Fruit fly (Drosophila melanogaster) whole organism, wandering third instar larva: Measurements from ENCODE around the gene CG32767.
A peak's percentile ranks its signal among the peaks of the same experiment; 100 is the strongest.

Experiments used
- CG32264 ChIP-seq: fragments of 200-800 bp; sonication (Bioruptor generic); optimal IDR thresholded peaks from 2 replicates; lab custom pipeline; 2016; ENCODE audit warnings: missing biosample characterization, missing genetic modification characterization
- CG9705 ChIP-seq: fragments of 200-800 bp; sonication (Bioruptor generic); optimal IDR thresholded peaks from 2 replicates; lab custom pipeline; 2018; ENCODE audit warnings: missing biosample characterization, mild to moderate bottlenecking, missing genetic modification characterization
- Dfd ChIP-seq: fragments of >200 bp; optimal IDR thresholded peaks from 2 replicates; lab custom pipeline; 2017; ENCODE audit warnings: missing biosample characterization, missing genetic modification characterization
- Dif ChIP-seq: fragments of 200-275, 200-300 bp; sonication (Bioruptor generic); optimal IDR thresholded peaks from 2 replicates; lab custom pipeline; 2018; ENCODE audit warnings: missing biosample characterization, missing genetic modification characterization; ENCODE audit not compliant: partially characterized antibody
- GATAd ChIP-seq: sonication (Bioruptor generic); optimal IDR thresholded peaks from 2 replicates; lab custom pipeline; 2016; ENCODE audit warnings: missing biosample characterization, missing genetic modification characterization
- HLH106 ChIP-seq: fragments of 200-800 bp; optimal IDR thresholded peaks from 3 replicates; lab custom pipeline; 2019; ENCODE audit warnings: missing biosample characterization, mild to moderate bottlenecking, missing genetic modification characterization, moderate library complexity
- Hnf4 ChIP-seq: fragments of 200-800 bp; sonication (Bioruptor generic); optimal IDR thresholded peaks from 2 replicates; lab custom pipeline; 2016; ENCODE audit warnings: missing biosample characterization, mild to moderate bottlenecking, missing genetic modification characterization
- Hr78 ChIP-seq: fragments of >200 bp; optimal IDR thresholded peaks from 2 replicates; lab custom pipeline; 2017; ENCODE audit warnings: missing biosample characterization, missing genetic modification characterization
- Hr83 ChIP-seq: fragments of 200-300 bp; sonication (Bioruptor generic); optimal IDR thresholded peaks from 2 replicates; lab custom pipeline; 2016; ENCODE audit warnings: missing biosample characterization, mild to moderate bottlenecking, missing genetic modification characterization, moderate library complexity; ENCODE audit not compliant: poor library complexity, severe bottlenecking
- Jra ChIP-seq: sonication (Bioruptor generic); optimal IDR thresholded peaks from 2 replicates; lab custom pipeline; 2016; ENCODE audit warnings: missing biosample characterization, missing genetic modification characterization
- Mio ChIP-seq: sonication (Bioruptor generic); optimal IDR thresholded peaks from 2 replicates; lab custom pipeline; 2016; ENCODE audit warnings: missing biosample characterization, missing genetic modification characterization
- Myc ChIP-seq: fragments of >200 bp; optimal IDR thresholded peaks from 2 replicates; lab custom pipeline; 2017
- N ChIP-seq: fragments of >200 bp; optimal IDR thresholded peaks from 2 replicates; lab custom pipeline; 2018; ENCODE audit warnings: missing biosample characterization, missing external identifiers, missing genetic modification characterization
- OdsH ChIP-seq: fragments of 200-800 bp; sonication (Bioruptor generic); optimal IDR thresholded peaks from 2 replicates; lab custom pipeline; 2016; ENCODE audit warnings: missing biosample characterization, mild to moderate bottlenecking, missing genetic modification characterization
- Rel ChIP-seq, 2 experiments: fragments of 200-800 bp; sonication (Bioruptor generic) in 1 of 2; optimal IDR thresholded peaks; 2 replicates in 1 of 2; 3 replicates in 1 of 2; lab custom pipeline; 2016 to 2019; ENCODE audit warnings: mild to moderate bottlenecking in 2 of 2, missing biosample characterization in 2 of 2, missing genetic modification characterization in 2 of 2, moderate library complexity in 1 of 2
- Sp1 ChIP-seq: fragments of 200-800 bp; sonication (Bioruptor generic); optimal IDR thresholded peaks from 3 replicates; lab custom pipeline; 2019; ENCODE audit warnings: missing biosample characterization, mild to moderate bottlenecking, missing genetic modification characterization, moderate library complexity
- Vsx2 ChIP-seq: fragments of 200-300, 225-300 bp; sonication (Bioruptor generic); optimal IDR thresholded peaks from 2 replicates; lab custom pipeline; 2018; ENCODE audit warnings: missing biosample characterization, missing genetic modification characterization; ENCODE audit not compliant: partially characterized antibody
- br ChIP-seq: fragments of 200-800 bp; sonication (Bioruptor generic); optimal IDR thresholded peaks from 2 replicates; lab custom pipeline; 2016; ENCODE audit warnings: missing biosample characterization, missing genetic modification characterization
- brk ChIP-seq: fragments of 200-800 bp; sonication (Bioruptor generic); optimal IDR thresholded peaks from 2 replicates; lab custom pipeline; 2016; ENCODE audit warnings: missing biosample characterization, mild to moderate bottlenecking, missing genetic modification characterization
- dl ChIP-seq, 2 experiments: fragments of 175-275, 200-275 bp in 1 of 2; fragments of 200-275 bp in 1 of 2; sonication (Bioruptor generic); optimal IDR thresholded peaks; lab custom pipeline; 2018; ENCODE audit warnings: mild to moderate bottlenecking in 2 of 2, missing biosample characterization in 2 of 2, missing genetic modification characterization in 2 of 2, moderate library complexity in 2 of 2; ENCODE audit not compliant: partially characterized antibody in 2 of 2, insufficient read depth in 1 of 2
- dsf ChIP-seq: sonication (Bioruptor generic); optimal IDR thresholded peaks from 2 replicates; lab custom pipeline; 2016; ENCODE audit warnings: missing biosample characterization, missing genetic modification characterization, borderline replicate concordance
- ey ChIP-seq: fragments of 200-800 bp; sonication (Bioruptor generic); optimal IDR thresholded peaks from 2 replicates; lab custom pipeline; 2016; ENCODE audit warnings: missing biosample characterization, missing genetic modification characterization
- foxo ChIP-seq, 2 experiments: fragments of 200-800 bp; sonication (Bioruptor generic); optimal IDR thresholded peaks; 2 replicates in 1 of 2; 3 replicates in 1 of 2; lab custom pipeline; 2016 to 2017; ENCODE audit warnings: missing biosample characterization in 2 of 2, missing genetic modification characterization in 2 of 2
- fru ChIP-seq: fragments of 200-800 bp; sonication (Bioruptor generic); optimal IDR thresholded peaks from 3 replicates; lab custom pipeline; 2016; ENCODE audit warnings: missing biosample characterization, mild to moderate bottlenecking, missing genetic modification characterization
- h ChIP-seq: fragments of 200-800 bp; sonication (Bioruptor generic); optimal IDR thresholded peaks from 3 replicates; lab custom pipeline; 2016; ENCODE audit warnings: missing biosample characterization, mild to moderate bottlenecking, missing genetic modification characterization
- jim ChIP-seq: fragments of 175-275, 200-325 bp; sonication (Bioruptor generic); optimal IDR thresholded peaks from 2 replicates; lab custom pipeline; 2016; ENCODE audit warnings: missing biosample characterization, mild to moderate bottlenecking, missing genetic modification characterization
- pan ChIP-seq: fragments of >200 bp; optimal IDR thresholded peaks from 2 replicates; lab custom pipeline; 2017
- psq ChIP-seq: fragments of 200-800 bp; sonication (Bioruptor generic); optimal IDR thresholded peaks from 3 replicates; lab custom pipeline; 2017; ENCODE audit warnings: missing biosample characterization, mild to moderate bottlenecking, missing genetic modification characterization, moderate library complexity
- rgr ChIP-seq: fragments of 200-800 bp; sonication (Bioruptor generic); optimal IDR thresholded peaks from 3 replicates; lab custom pipeline; 2016; ENCODE audit warnings: missing biosample characterization, mild to moderate bottlenecking, missing genetic modification characterization
- sv ChIP-seq: fragments of 200-800 bp; sonication (Bioruptor generic); optimal IDR thresholded peaks from 3 replicates; lab custom pipeline; 2016; ENCODE audit warnings: missing biosample characterization, missing genetic modification characterization
- tai ChIP-seq: sonication (Bioruptor generic); optimal IDR thresholded peaks from 2 replicates; lab custom pipeline; 2016; ENCODE audit warnings: missing biosample characterization, missing genetic modification characterization
- usp ChIP-seq: fragments of >200 bp; optimal IDR thresholded peaks from 2 replicates; lab custom pipeline; 2017; ENCODE audit warnings: missing biosample characterization, missing genetic modification characterization
- woc ChIP-seq: sonication (Bioruptor generic); optimal IDR thresholded peaks from 2 replicates; lab custom pipeline; 2016; ENCODE audit warnings: missing biosample characterization, mild to moderate bottlenecking, missing genetic modification characterization

The CG32767 gene

DNA sequence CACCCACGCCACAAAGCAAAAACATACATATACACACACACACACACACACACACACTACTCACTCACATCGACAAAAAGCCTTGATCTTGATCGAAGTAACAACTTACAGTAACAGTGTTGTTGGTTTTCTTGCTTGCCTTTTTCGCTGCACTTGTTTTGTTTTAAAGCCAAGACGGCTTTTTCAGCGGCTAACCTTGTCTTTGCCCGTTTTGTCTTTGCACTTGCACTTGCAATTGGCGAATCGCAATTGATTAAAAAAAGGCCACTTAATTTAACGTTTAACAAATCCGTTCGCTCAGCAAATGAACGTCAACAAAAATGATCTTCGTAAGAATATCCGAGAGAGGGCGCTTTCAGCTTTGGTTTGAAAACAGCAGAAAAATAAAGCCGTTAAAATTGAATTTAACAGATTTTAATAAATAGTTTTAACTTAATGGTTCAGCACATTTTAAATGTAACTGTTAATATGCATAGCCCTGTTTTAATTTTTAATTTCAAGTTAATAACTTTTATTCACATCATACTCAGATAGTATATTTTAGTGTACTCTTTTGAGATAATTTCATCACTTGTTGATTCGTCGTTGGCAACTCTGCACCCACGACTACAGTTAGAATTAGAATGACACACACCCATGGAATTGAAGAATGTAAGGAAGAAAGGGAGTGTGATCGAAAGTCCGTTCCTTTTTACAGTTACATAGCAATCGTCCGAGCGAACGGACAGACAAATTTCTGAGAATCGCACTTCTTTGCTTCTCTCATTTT lies 20.8 kb downstream of the CG32767 start:
- TF ChIP-seq fru (GFP tag; lab: Kevin White, UChicago) (peak; percentile 75), Vsx2 (GFP tag; lab: Kevin White, UChicago) (no peak), Jra (GFP tag; lab: Kevin White, UChicago) (no peak)
- TF ChIP-seq, all 38 proteins: peak for 1

DNA sequence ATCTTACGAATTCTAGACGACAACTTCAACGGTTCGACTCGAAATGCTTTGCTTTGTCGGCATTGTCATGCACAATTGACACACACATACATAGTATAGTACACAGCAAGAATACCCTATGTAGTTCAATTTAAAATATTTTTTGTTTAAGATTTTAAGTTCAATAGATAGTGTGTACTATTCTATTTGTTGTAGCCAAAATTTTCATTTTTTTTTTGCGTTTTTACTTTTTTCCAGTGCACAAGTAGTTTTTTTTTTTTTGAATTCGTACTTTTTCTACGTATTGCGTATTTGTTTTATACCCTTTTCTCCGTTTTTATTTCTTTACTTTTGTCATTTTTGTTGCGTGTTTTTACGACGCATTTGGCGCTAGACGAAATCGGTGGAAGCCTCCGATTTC lies 22.6 kb downstream of the CG32767 start:
- TF ChIP-seq Myc (lab: Kevin White, UChicago) (no peak), CG9705 (GFP tag; lab: Kevin White, UChicago) (no peak), Mio (GFP tag; lab: Kevin White, UChicago) (no peak), Dfd (GFP tag; lab: Kevin White, UChicago) (no peak), usp (GFP tag; lab: Kevin White, UChicago) (no peak), fru (GFP tag; lab: Kevin White, UChicago) (peak; percentile 40), br (no peak), foxo (GFP tag; optimal IDR thresholded peaks at IDR 0.05; lab: Kevin White, UChicago) (peak in 1 of 2 experiments; percentile 16), h (GFP tag; lab: Kevin White, UChicago) (peak; percentile 19), rgr (peak; percentile 29), ey (peak; percentile 28), Sp1 (GFP tag; lab: Kevin White, UChicago) (no peak), Dif (no peak), tai (GFP tag; lab: Kevin White, UChicago) (no peak), Hnf4 (GFP tag; lab: Kevin White, UChicago) (peak; percentile 29)

DNA sequence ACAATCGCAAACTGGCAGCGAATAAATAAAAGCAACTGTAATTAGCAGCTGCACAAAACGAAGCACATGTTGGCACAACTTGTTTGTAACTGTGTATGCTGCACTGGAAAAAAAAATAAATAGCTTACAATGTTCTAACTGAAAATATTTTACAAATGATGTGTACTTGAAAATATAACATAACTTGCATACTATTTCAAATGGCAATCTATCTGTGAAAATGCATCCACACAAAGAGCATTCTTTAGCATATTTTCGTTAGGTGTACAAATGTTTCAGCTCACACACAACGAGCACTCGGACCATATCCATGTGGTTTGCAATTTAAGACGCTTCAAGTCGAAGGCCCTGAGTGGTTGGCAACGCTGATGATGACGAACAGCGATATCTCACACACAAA lies 25.9 kb downstream of the CG32767 start:
- TF ChIP-seq h (GFP tag; lab: Kevin White, UChicago): peak; percentile 36
- TF ChIP-seq CG9705 (GFP tag; lab: Kevin White, UChicago): no peak
- TF ChIP-seq HLH106 (tag; lab: Kevin White, UChicago): no peak
- no peak for TF ChIP-seq Sp1 (GFP tag; lab: Kevin White, UChicago)
- no peak for TF ChIP-seq sv
- TF ChIP-seq OdsH: peak; percentile 13
- no peak for TF ChIP-seq CG32264 (GFP tag; lab: Kevin White, UChicago)
- no peak for TF ChIP-seq Myc (lab: Kevin White, UChicago)
- TF ChIP-seq Hr83 (GFP tag; lab: Kevin White, UChicago): no peak
- no peak for TF ChIP-seq jim (GFP tag; lab: Kevin White, UChicago)
- TF ChIP-seq Hr78 (GFP tag; lab: Kevin White, UChicago): no peak
- TF ChIP-seq br: no peak
- peak; percentile 34 for TF ChIP-seq rgr
- TF ChIP-seq dsf (GFP tag; lab: Kevin White, UChicago): no peak
- TF ChIP-seq Rel (GFP tag; optimal IDR thresholded peaks at IDR 0.05; lab: Kevin White, UChicago): no peak
- no peak for TF ChIP-seq Rel (tag; optimal IDR thresholded peaks at IDR 0.05; lab: Kevin White, UChicago)
- no peak for TF ChIP-seq pan (lab: Kevin White, UChicago)
- TF ChIP-seq Dfd (GFP tag; lab: Kevin White, UChicago): no peak
- no peak for TF ChIP-seq dl (GFP tag; optimal IDR thresholded peaks at IDR 0.05; lab: Kevin White, UChicago; ENCODE audit: insufficient read depth in 1 of 2, partially characterized antibody in 2 of 2)
- peak; percentile 45 for TF ChIP-seq fru (GFP tag; lab: Kevin White, UChicago)
- peak; percentile 24 for TF ChIP-seq Hnf4 (GFP tag; lab: Kevin White, UChicago)
- no peak for TF ChIP-seq brk (GFP tag; lab: Kevin White, UChicago)
- no peak for TF ChIP-seq woc (GFP tag; lab: Kevin White, UChicago)
- no peak for TF ChIP-seq Mio (GFP tag; lab: Kevin White, UChicago)
- no peak for TF ChIP-seq Dif
- TF ChIP-seq foxo (GFP tag; optimal IDR thresholded peaks at IDR 0.05; lab: Kevin White, UChicago): peak in 1 of 2 experiments; percentile 48
- TF ChIP-seq psq (GFP tag; lab: Kevin White, UChicago): no peak
- peak; percentile 22 for TF ChIP-seq ey

DNA sequence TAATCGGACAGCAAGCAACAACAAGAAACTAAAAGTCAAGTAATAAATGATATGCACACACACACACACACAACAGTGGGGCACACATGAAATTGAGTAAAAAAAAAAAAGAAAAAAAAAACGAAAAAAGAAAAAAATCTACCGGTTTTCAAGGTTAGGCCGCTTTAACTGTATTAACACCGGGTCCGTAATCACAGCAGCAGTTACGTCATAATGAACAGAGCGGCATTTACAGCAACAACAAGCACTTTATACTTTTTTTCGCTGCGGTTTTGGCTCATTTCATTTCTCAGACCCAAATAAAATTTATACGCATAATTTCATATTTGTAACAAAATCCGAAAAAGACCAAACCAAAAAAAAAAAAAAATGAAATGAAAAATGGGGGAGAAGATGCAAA lies 28.5 kb downstream of the CG32767 start:
- TF ChIP-seq N (GFP tag; lab: Kevin White, UChicago) (no peak), GATAd (GFP tag; lab: Kevin White, UChicago) (no peak), pan (lab: Kevin White, UChicago) (no peak), OdsH (no peak)
- TF ChIP-seq, all 38 proteins: peak for 0
